Fruit fly (Drosophila melanogaster) whole organism, embryonic: ENCODE data around the gene CG31910.
A peak's percentile ranks its signal among the peaks of the same experiment; 100 is the strongest.

Experiments
- Antp ChIP-seq: fragments of 200-800 bp; sonication (Bioruptor generic); optimal IDR thresholded peaks from 3 replicates; lab custom pipeline; 2016; ENCODE audit warnings: missing biosample characterization, missing genetic modification characterization
- B-H2 ChIP-seq: fragments of 200-800 bp; sonication (Bioruptor generic); optimal IDR thresholded peaks from 2 replicates; lab custom pipeline; 2018; ENCODE audit warnings: missing biosample characterization, mild to moderate bottlenecking, missing genetic modification characterization
- CG10209 ChIP-seq: fragments of 200-800 bp; sonication (Bioruptor generic); optimal IDR thresholded peaks from 3 replicates; lab custom pipeline; 2017; ENCODE audit warnings: missing biosample characterization, mild to moderate bottlenecking, missing genetic modification characterization, missing genetic modification reagents
- CG10462 ChIP-seq: fragments of 200-800 bp; sonication (Bioruptor generic); optimal IDR thresholded peaks from 2 replicates; lab custom pipeline; 2016; ENCODE audit warnings: missing biosample characterization, missing genetic modification characterization
- CG14965 ChIP-seq: fragments of 200-800 bp; sonication (Bioruptor generic); optimal IDR thresholded peaks from 2 replicates; lab custom pipeline; 2016; ENCODE audit warnings: missing biosample characterization, missing genetic modification characterization, borderline replicate concordance
- CG1529 ChIP-seq: fragments of 200-800 bp; sonication (Bioruptor generic); optimal IDR thresholded peaks from 3 replicates; lab custom pipeline; 2018; ENCODE audit warnings: missing biosample characterization, missing genetic modification characterization
- CG15479 ChIP-seq: fragments of 200-800 bp; sonication (Bioruptor generic); optimal IDR thresholded peaks from 3 replicates; lab custom pipeline; 2019; ENCODE audit warnings: missing biosample characterization, mild to moderate bottlenecking, missing genetic modification characterization, moderate library complexity
- CG16779 ChIP-seq: fragments of 200-800 bp; sonication (Bioruptor generic); IDR thresholded peaks from 2 replicates; pipeline ENCODE4 v1.3.6; 2022; ENCODE audit warnings: missing biosample characterization, missing genetic modification characterization
- CG18599 ChIP-seq: fragments of 200-800 bp; sonication (Bioruptor generic); optimal IDR thresholded peaks from 3 replicates; lab custom pipeline; 2017; ENCODE audit warnings: missing biosample characterization, missing genetic modification characterization, mild to moderate bottlenecking, moderate library complexity, missing genetic modification reagents
- CG2678 ChIP-seq: fragments of 200-800 bp; sonication (Bioruptor generic); optimal IDR thresholded peaks from 3 replicates; lab custom pipeline; 2019; ENCODE audit warnings: missing biosample characterization, mild to moderate bottlenecking, missing genetic modification characterization, moderate library complexity
- CG31388 ChIP-seq: fragments of 200-800 bp; sonication (Bioruptor generic); optimal IDR thresholded peaks from 2 replicates; lab custom pipeline; 2016; ENCODE audit warnings: missing biosample characterization, missing genetic modification characterization
- CG33557 ChIP-seq: fragments of 200-800 bp; sonication (Bioruptor generic); optimal IDR thresholded peaks from 2 replicates; lab custom pipeline; 2019; ENCODE audit warnings: missing biosample characterization, mild to moderate bottlenecking, missing genetic modification characterization, moderate library complexity
- CG3838 ChIP-seq: fragments of 200-800 bp; sonication (Bioruptor generic); optimal IDR thresholded peaks from 3 replicates; lab custom pipeline; 2016; ENCODE audit warnings: missing biosample characterization, missing genetic modification characterization
- CG6175 ChIP-seq: fragments of 200-800 bp; sonication (Bioruptor generic); IDR thresholded peaks from 3 replicates; pipeline ENCODE4 v1.3.6; 2022; ENCODE audit warnings: missing biosample characterization, missing genetic modification characterization
- CG7745 ChIP-seq: fragments of 200-800 bp; sonication (Bioruptor generic); optimal IDR thresholded peaks from 2 replicates; lab custom pipeline; 2018; ENCODE audit warnings: missing biosample characterization, mild to moderate bottlenecking, missing genetic modification characterization, moderate library complexity
- CG7928 ChIP-seq: fragments of 200-800 bp; sonication (Bioruptor generic); optimal IDR thresholded peaks from 2 replicates; lab custom pipeline; 2017; ENCODE audit warnings: missing biosample characterization, mild to moderate bottlenecking, missing genetic modification characterization
- CG9876 ChIP-seq: fragments of 200-800 bp; sonication (Bioruptor generic); optimal IDR thresholded peaks from 2 replicates; lab custom pipeline; 2016; ENCODE audit warnings: missing biosample characterization, missing genetic modification characterization
- CrebB ChIP-seq: fragments of 200-800 bp; sonication (Bioruptor generic); optimal IDR thresholded peaks from 3 replicates; lab custom pipeline; 2018; ENCODE audit warnings: missing biosample characterization, mild to moderate bottlenecking, missing genetic modification characterization
- Elba2 ChIP-seq: fragments of 200-800 bp; sonication (Bioruptor generic); optimal IDR thresholded peaks from 3 replicates; lab custom pipeline; 2016; ENCODE audit warnings: missing biosample characterization, missing genetic modification characterization
- Hr51 ChIP-seq, 2 experiments: fragments of 200-800 bp; sonication (Bioruptor generic); optimal IDR thresholded peaks; 2 replicates in 1 of 2; 3 replicates in 1 of 2; lab custom pipeline; 2016 to 2018; ENCODE audit warnings: missing biosample characterization in 2 of 2, missing genetic modification characterization in 2 of 2, mild to moderate bottlenecking in 1 of 2, moderate library complexity in 1 of 2
- MESR4 ChIP-seq: fragments of 200-800 bp; sonication (Bioruptor generic); optimal IDR thresholded peaks from 2 replicates; lab custom pipeline; 2018; ENCODE audit warnings: missing biosample characterization, mild to moderate bottlenecking, missing genetic modification characterization, moderate library complexity
- Myb ChIP-seq: fragments of 200-800 bp; sonication (Bioruptor generic); optimal IDR thresholded peaks from 2 replicates; lab custom pipeline; 2016; ENCODE audit warnings: missing biosample characterization, missing genetic modification characterization
- NfI ChIP-seq: fragments of 200-800 bp; sonication (Bioruptor generic); optimal IDR thresholded peaks from 3 replicates; lab custom pipeline; 2018; ENCODE audit warnings: missing biosample characterization, mild to moderate bottlenecking, missing genetic modification characterization, moderate library complexity
- PHDP ChIP-seq: fragments of 200-800 bp; sonication (Bioruptor generic); optimal IDR thresholded peaks from 3 replicates; lab custom pipeline; 2018; ENCODE audit warnings: missing biosample characterization, mild to moderate bottlenecking, missing genetic modification characterization, moderate library complexity
- Rx ChIP-seq: fragments of 200-800 bp; sonication (Bioruptor generic); IDR thresholded peaks from 2 replicates; pipeline ENCODE4 v1.3.6; 2022; ENCODE audit warnings: missing biosample characterization, missing genetic modification characterization
- Spps ChIP-seq: fragments of 200-800 bp; sonication (Bioruptor generic); optimal IDR thresholded peaks from 2 replicates; lab custom pipeline; 2018; ENCODE audit warnings: missing biosample characterization, mild to moderate bottlenecking, missing genetic modification characterization
- Stat92E ChIP-seq, 3 experiments: fragments of >200 bp in 2 of 3; fragments of 200-800 bp in 1 of 3; sonication (Bioruptor generic) in 1 of 3; optimal IDR thresholded peaks; 2 replicates each; lab custom pipeline; 2017 to 2019; ENCODE audit warnings: missing biosample characterization in 3 of 3, missing genetic modification characterization in 3 of 3, mild to moderate bottlenecking in 1 of 3, moderate library complexity in 1 of 3
- Taf1 ChIP-seq: fragments of 200-800 bp; sonication (Bioruptor generic); IDR thresholded peaks from 2 replicates; pipeline ENCODE4 v1.3.6; 2022; ENCODE audit warnings: missing biosample characterization, missing genetic modification characterization
- YL-1 ChIP-seq: fragments of 200-800 bp; sonication (Bioruptor generic); optimal IDR thresholded peaks from 3 replicates; lab custom pipeline; 2017; ENCODE audit warnings: missing biosample characterization, mild to moderate bottlenecking, missing genetic modification characterization
- bcd ChIP-seq: fragments of 200-800 bp; sonication (Bioruptor generic); optimal IDR thresholded peaks from 2 replicates; lab custom pipeline; 2017; ENCODE audit warnings: missing biosample characterization, mild to moderate bottlenecking, missing genetic modification characterization
- cad ChIP-seq: fragments of >200 bp; optimal IDR thresholded peaks from 2 replicates; lab custom pipeline; 2017; ENCODE audit warnings: missing biosample characterization, missing genetic modification characterization
- dan ChIP-seq: fragments of 200-800 bp; sonication (Bioruptor generic); IDR thresholded peaks from 2 replicates; pipeline ENCODE4 v1.3.6; 2022; ENCODE audit warnings: missing biosample characterization, missing genetic modification characterization
- dati ChIP-seq: fragments of 200-800 bp; sonication (Bioruptor generic); IDR thresholded peaks from 2 replicates; pipeline ENCODE4 v1.3.6; 2022; ENCODE audit warnings: missing biosample characterization, missing genetic modification characterization
- disco-r ChIP-seq: fragments of 200-800 bp; sonication (Bioruptor generic); optimal IDR thresholded peaks from 2 replicates; lab custom pipeline; 2016; ENCODE audit warnings: missing biosample characterization, missing genetic modification characterization
- dm ChIP-seq: fragments of 200-800 bp; sonication (Bioruptor generic); optimal IDR thresholded peaks from 3 replicates; lab custom pipeline; 2016; ENCODE audit warnings: missing biosample characterization, missing genetic modification characterization
- gro ChIP-seq: fragments of 200-800 bp; sonication (Bioruptor generic); optimal IDR thresholded peaks from 2 replicates; lab custom pipeline; 2016; ENCODE audit warnings: missing biosample characterization, missing genetic modification characterization
- h ChIP-seq: fragments of >200 bp; optimal IDR thresholded peaks from 2 replicates; lab custom pipeline; 2017
- jing ChIP-seq: fragments of 200-800 bp; sonication (Bioruptor generic); optimal IDR thresholded peaks from 2 replicates; lab custom pipeline; 2018; ENCODE audit warnings: missing biosample characterization, mild to moderate bottlenecking, missing genetic modification characterization
- jumu ChIP-seq: fragments of 200-800 bp; sonication (Bioruptor generic); optimal IDR thresholded peaks from 3 replicates; lab custom pipeline; 2016; ENCODE audit warnings: missing biosample characterization, missing genetic modification characterization
- maf-S ChIP-seq: fragments of 200-800 bp; sonication (Bioruptor generic); optimal IDR thresholded peaks from 2 replicates; lab custom pipeline; 2016; ENCODE audit warnings: missing biosample characterization, missing genetic modification characterization
- mirr ChIP-seq: fragments of 200-800 bp; sonication (Bioruptor generic); optimal IDR thresholded peaks from 3 replicates; lab custom pipeline; 2018; ENCODE audit warnings: missing biosample characterization, mild to moderate bottlenecking, missing genetic modification characterization
- org-1 ChIP-seq: fragments of 200-800 bp; sonication (Bioruptor generic); optimal IDR thresholded peaks from 2 replicates; lab custom pipeline; 2017; ENCODE audit warnings: missing biosample characterization, missing genetic modification characterization
- pum ChIP-seq: fragments of 200-800 bp; sonication (Bioruptor generic); optimal IDR thresholded peaks from 2 replicates; lab custom pipeline; 2016; ENCODE audit warnings: missing biosample characterization, missing genetic modification characterization
- salm ChIP-seq: fragments of 200-800 bp; sonication (Bioruptor generic); optimal IDR thresholded peaks from 2 replicates; lab custom pipeline; 2018; ENCODE audit warnings: missing biosample characterization, mild to moderate bottlenecking, missing genetic modification characterization
- sim ChIP-seq: fragments of 200-800 bp; sonication (Bioruptor generic); IDR thresholded peaks from 2 replicates; pipeline ENCODE4 v1.3.6; 2022; ENCODE audit warnings: missing biosample characterization, missing genetic modification characterization
- tx ChIP-seq: fragments of 200-800 bp; sonication (Bioruptor generic); optimal IDR thresholded peaks from 2 replicates; lab custom pipeline; 2016; ENCODE audit warnings: missing biosample characterization, missing genetic modification characterization
- vnd ChIP-seq: fragments of 200-800 bp; sonication (Bioruptor generic); IDR thresholded peaks from 3 replicates; pipeline ENCODE4 v1.3.6; 2022; ENCODE audit warnings: missing biosample characterization, missing genetic modification characterization; ENCODE audit not compliant: partially characterized antibody
- wdn ChIP-seq: fragments of 200-800 bp; sonication (Bioruptor generic); IDR thresholded peaks from 2 replicates; pipeline ENCODE4 v1.3.6; 2022; ENCODE audit warnings: missing biosample characterization, missing genetic modification characterization
- yki ChIP-seq: fragments of >200 bp; optimal IDR thresholded peaks from 3 replicates; lab custom pipeline; 2018
- z ChIP-seq: fragments of 200-800 bp; sonication (Bioruptor generic); IDR thresholded peaks from 3 replicates; pipeline ENCODE4 v1.3.6; 2022; ENCODE audit warnings: missing biosample characterization, missing genetic modification characterization
- zen2 ChIP-seq: fragments of 200-800 bp; sonication (Bioruptor generic); IDR thresholded peaks from 3 replicates; pipeline ENCODE4 v1.3.6; 2022; ENCODE audit warnings: missing biosample characterization, missing genetic modification characterization; ENCODE audit not compliant: partially characterized antibody
- zfh1 ChIP-seq: fragments of 200-800 bp; sonication (Bioruptor generic); IDR thresholded peaks from 3 replicates; pipeline ENCODE4 v1.3.6; 2022; ENCODE audit warnings: missing biosample characterization, missing genetic modification characterization

CG31910 gene

DNA sequence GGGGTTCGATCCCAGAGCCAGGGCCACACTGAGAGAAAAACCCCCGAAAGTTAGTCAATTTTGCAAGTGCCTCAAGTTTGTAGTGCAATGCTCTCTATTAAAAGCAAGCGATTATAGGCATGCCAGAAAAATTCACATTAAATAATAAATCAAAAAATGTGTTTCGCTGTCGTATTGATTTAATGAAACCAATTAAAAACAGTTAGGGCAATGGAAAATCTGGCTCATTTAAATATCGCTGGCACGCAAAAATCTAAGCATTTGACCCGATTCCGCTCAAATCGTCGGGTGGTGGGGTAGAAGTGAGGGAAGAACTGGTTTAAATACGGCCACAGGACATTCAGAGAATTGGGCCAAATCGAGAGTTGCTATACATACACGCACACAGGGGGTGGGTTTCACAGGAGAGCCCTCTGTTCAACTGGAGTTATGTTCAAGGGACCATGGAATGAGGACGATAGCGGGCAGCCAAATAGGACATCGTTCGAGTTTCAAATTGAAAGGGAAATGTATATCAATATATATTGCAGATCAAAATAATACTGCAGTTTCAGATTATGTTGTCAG is 49.6 kb upstream of the CG31910 start (continued):
- TF ChIP-seq zfh1 (GFP tag; lab: Robert Waterston, UW) (peak; percentile 41; the same call in 1 of the 3 replicates), org-1 (GFP tag; lab: Kevin White, UChicago) (no peak), YL-1 (GFP tag; lab: Kevin White, UChicago) (no peak), sim (0 out of 2 replicates have a peak, but pooled peaks have one; percentile 43), dati (GFP tag; lab: Robert Waterston, UW) (no peak), Antp (GFP tag; lab: Kevin White, UChicago) (no peak), maf-S (GFP tag; lab: Kevin White, UChicago) (no peak), cad (no peak), CG15479 (GFP tag; lab: Kevin White, UChicago) (no peak), CG33557 (no peak), CG7928 (GFP tag; lab: Kevin White, UChicago) (no peak), disco-r (GFP tag; lab: Kevin White, UChicago) (no peak), Hr51 (GFP tag; optimal IDR thresholded peaks at IDR 0.05; lab: Kevin White, UChicago) (peak in 1 of 2 experiments; percentile 29), dm (GFP tag; lab: Kevin White, UChicago) (no peak), mirr (GFP tag; lab: Kevin White, UChicago) (no peak), zen2 (GFP tag; lab: Robert Waterston, UW) (no peak), salm (tag; lab: Kevin White, UChicago) (no peak), Rx (GFP tag; lab: Robert Waterston, UW) (no peak), pum (GFP tag; lab: Kevin White, UChicago) (no peak), CG31388 (GFP tag; lab: Kevin White, UChicago) (no peak), CrebB (no peak), Stat92E (GFP tag; optimal IDR thresholded peaks at IDR 0.05; lab: Kevin White, UChicago) (no peak), Myb (GFP tag; lab: Kevin White, UChicago) (peak; percentile 3), h (lab: Kevin White, UChicago) (no peak), CG18599 (peak; percentile 56), z (GFP tag; lab: Robert Waterston, UW) (peak; percentile 74), CG7745 (no peak), CG10462 (GFP tag; lab: Kevin White, UChicago) (no peak), CG1529 (GFP tag; lab: Kevin White, UChicago) (no peak), dan (GFP tag; lab: Robert Waterston, UW) (no peak), MESR4 (GFP tag; lab: Kevin White, UChicago) (no peak), bcd (GFP tag; lab: Kevin White, UChicago) (peak; percentile 32), wdn (GFP tag; lab: Robert Waterston, UW) (no peak), CG3838 (GFP tag; lab: Kevin White, UChicago) (no peak), Taf1 (no peak), CG10209 (no peak), vnd (GFP tag; lab: Robert Waterston, UW) (no peak), B-H2 (GFP tag; lab: Kevin White, UChicago) (no peak), PHDP (tag; lab: Kevin White, UChicago) (no peak), jumu (GFP tag; lab: Kevin White, UChicago) (no peak), gro (GFP tag; lab: Kevin White, UChicago) (no peak), NfI (GFP tag; lab: Kevin White, UChicago) (no peak), Elba2 (no peak), CG16779 (GFP tag; lab: Robert Waterston, UW) (no peak), jing (GFP tag; lab: Kevin White, UChicago) (no peak), CG6175 (GFP tag; lab: Robert Waterston, UW) (no peak), tx (no peak), Spps (tag; lab: Kevin White, UChicago) (no peak), yki (lab: Kevin White, UChicago) (no peak), CG2678 (tag; lab: Kevin White, UChicago) (peak; percentile 28), CG9876 (GFP tag; lab: Kevin White, UChicago) (no peak), CG14965 (GFP tag; lab: Kevin White, UChicago) (no peak)
